Worm (Caenorhabditis elegans): Measurements from ENCODE around the gene abu-15.

The abu-15 gene

DNA sequence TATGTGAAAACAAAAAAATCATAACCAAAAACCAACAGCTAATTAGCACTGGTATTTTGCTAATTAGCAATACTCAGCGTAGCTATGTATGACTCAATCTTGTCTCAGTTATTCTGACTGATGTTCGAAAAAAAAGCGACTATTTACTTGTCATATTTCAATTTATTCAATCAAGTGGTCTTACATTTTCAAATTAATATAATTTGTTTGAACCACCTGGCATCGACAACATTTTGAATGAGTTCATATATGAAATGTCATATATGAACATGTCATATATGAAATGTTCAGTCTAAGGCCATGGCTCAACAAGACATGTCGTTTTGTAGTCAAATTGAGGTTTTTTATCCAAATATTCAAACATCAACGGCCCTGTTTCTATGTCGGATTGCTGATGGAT, 7.0 kb downstream of the abu-15 start, which contains the start of gene srw-140:
Gene srw-140, plus strand, starts transcription at position 301 of the 400 bp plus-strand sequence.
- TF ChIP-seq ceh-24 (tag; optimal IDR thresholded peaks at IDR 0.05) = no peak
- TF ChIP-seq eyg-1 (tag; optimal IDR thresholded peaks at IDR 0.05) = no peak
- no peak for TF ChIP-seq ceh-22 (tag; optimal IDR thresholded peaks at IDR 0.05)

DNA sequence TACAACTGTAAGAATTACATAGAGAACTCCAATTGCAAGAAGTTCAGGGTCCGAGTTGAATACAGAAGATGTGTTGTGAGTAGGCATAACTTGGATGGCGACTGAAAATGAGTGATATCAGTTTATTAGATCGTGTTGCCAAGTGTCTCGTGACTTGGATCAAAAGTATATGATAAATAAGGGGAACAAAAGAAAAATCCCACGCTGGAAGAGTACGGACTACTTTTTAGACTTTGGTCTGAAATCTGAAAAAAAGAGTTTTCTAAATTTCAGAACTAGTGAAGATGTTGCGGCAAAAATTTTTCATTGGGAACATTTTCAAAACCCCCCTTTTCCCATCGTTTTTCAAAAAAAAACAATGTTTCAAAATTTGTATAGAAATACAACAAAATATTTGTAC, 11.2 kb downstream of the abu-15 start, which contains the start of gene srt-64:
Gene srt-64, minus strand, starts transcription at position 101 of the 400 bp plus-strand sequence.
- no peak for TF ChIP-seq hlh-6 (tag; optimal IDR thresholded peaks at IDR 0.05)
- no peak for TF ChIP-seq unc-86 (tag; optimal IDR thresholded peaks at IDR 0.05)
- TF ChIP-seq T23F11.4 (GFP tag; optimal IDR thresholded peaks at IDR 0.05) = no peak
- no peak for TF ChIP-seq fkh-10 (GFP tag; optimal IDR thresholded peaks at IDR 0.05)
- TF ChIP-seq hlh-30 (tag; optimal IDR thresholded peaks at IDR 0.05; ENCODE audit: insufficient read depth) = no peak
- TF ChIP-seq unc-55 (GFP tag; optimal IDR thresholded peaks at IDR 0.05) = no peak
- no peak for TF ChIP-seq K02D7.2 (tag; optimal IDR thresholded peaks at IDR 0.05)
- TF ChIP-seq ahr-1 (tag; optimal IDR thresholded peaks at IDR 0.05) = no peak
- TF ChIP-seq lim-6 (tag; optimal IDR thresholded peaks at IDR 0.05) = no peak
- no peak for TF ChIP-seq tbx-7 (tag; optimal IDR thresholded peaks at IDR 0.05)
- TF ChIP-seq nfya-1 (tag; optimal IDR thresholded peaks at IDR 0.05) = no peak

DNA sequence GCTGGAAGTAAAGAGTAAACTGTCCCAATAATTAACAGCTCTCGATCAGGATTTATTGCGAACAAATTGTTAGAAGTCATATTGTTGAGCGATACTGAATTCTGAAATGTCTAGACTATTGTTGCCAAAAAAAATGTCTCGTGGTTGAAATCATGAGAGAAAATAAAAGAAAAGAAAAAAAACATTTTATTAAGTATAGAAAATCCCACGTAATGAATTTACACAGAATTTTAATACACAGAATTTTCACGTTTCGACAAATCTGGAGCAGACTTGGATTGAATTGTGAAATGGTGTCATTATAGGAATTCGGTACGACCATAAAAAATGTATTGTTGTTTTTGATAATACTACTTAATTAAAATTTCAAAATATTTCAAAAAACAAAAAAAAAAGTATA, 14.4 kb downstream of the abu-15 start, which contains the start of gene srt-65:
Gene srt-65, minus strand, starts transcription at position 101 of the 400 bp plus-strand sequence.
- TF ChIP-seq T23F11.4 (GFP tag; optimal IDR thresholded peaks at IDR 0.05) (no peak), ceh-9 (tag; optimal IDR thresholded peaks at IDR 0.05) (no peak), ttx-3 (tag; optimal IDR thresholded peaks at IDR 0.05) (no peak), sox-4 (tag; optimal IDR thresholded peaks at IDR 0.05) (no peak), mec-3 (tag; optimal IDR thresholded peaks at IDR 0.05; ENCODE audit: borderline replicate concordance) (no peak), che-1 (tag; optimal IDR thresholded peaks at IDR 0.05) (no peak), F13H6.1 (tag; optimal IDR thresholded peaks at IDR 0.05) (no peak), ceh-14 (tag; optimal IDR thresholded peaks at IDR 0.05) (no peak), dve-1 (tag; optimal IDR thresholded peaks at IDR 0.05) (no peak), ceh-22 (tag; optimal IDR thresholded peaks at IDR 0.05) (no peak)

DNA sequence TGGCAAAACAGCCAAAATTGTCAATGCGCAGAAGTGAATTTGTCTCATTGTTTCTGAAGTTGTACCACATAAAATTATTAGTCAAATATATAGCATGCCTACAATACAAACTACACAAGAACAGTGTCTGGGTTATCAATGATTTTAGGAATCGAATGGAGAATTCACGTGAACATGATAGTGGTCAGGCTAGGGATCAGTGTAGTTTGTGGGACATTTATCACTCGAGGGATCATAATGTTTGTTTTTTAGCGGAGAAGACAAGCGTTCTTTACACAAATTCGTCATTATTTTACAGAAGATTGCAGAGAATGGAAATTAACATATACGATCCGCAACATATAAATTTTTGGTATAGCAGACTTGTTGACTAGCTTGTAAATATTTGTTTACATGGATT, 18.8 kb downstream of the abu-15 start, which contains the start of gene ugt-51:
Gene ugt-51, minus strand, starts transcription at position 101 of the 400 bp plus-strand sequence.
- TF ChIP-seq unc-3 (GFP tag; conservative IDR thresholded peaks at IDR 0.05) (no peak), unc-3 (tag; optimal IDR thresholded peaks at IDR 0.05) (no peak), dmd-4 (tag; optimal IDR thresholded peaks at IDR 0.05; ENCODE audit: borderline replicate concordance) (no peak), F13H6.1 (tag; optimal IDR thresholded peaks at IDR 0.05) (no peak), ceh-2 (tag; optimal IDR thresholded peaks at IDR 0.05) (no peak), ama-1 (optimal IDR thresholded peaks at IDR 0.05) (no peak), ceh-31 (tag; optimal IDR thresholded peaks at IDR 0.05) (no peak), C08G9.2 (tag; optimal IDR thresholded peaks at IDR 0.05) (no peak), odd-2 (tag; optimal IDR thresholded peaks at IDR 0.05) (no peak), ceh-30 (tag; optimal IDR thresholded peaks at IDR 0.05) (no peak), unc-55 (GFP tag; optimal IDR thresholded peaks at IDR 0.05) (no peak), ref-2 (tag; optimal IDR thresholded peaks at IDR 0.05) (no peak), ceh-34 (tag; optimal IDR thresholded peaks at IDR 0.05) (no peak)

DNA sequence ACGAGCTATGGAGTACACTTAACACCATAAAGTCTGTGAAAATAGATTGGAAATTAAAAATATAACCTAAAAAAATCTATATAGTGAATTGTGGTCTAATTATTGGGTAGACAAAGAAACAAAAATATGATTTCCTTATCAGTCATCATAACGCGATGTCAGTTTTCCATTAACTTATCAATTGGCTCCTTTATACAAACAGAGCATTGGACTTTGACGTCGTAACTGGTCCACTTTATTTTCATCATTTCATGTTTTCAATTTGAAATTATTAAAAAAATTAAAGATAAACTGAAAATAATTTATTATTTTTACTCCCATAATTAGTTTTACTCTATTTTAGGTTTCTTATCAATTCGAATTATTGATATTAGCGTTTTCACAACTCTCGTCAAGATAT, 19.6 kb downstream of the abu-15 start:
- no peak for TF ChIP-seq zip-5 (tag; optimal IDR thresholded peaks at IDR 0.05)
- TF ChIP-seq ceh-6 (GFP tag; optimal IDR thresholded peaks at IDR 0.05) = no peak
- peak; percentile 60 for TF ChIP-seq elt-2 (tag; optimal IDR thresholded peaks at IDR 0.05)
